Worm (Caenorhabditis elegans) whole organism, late embryonic: ENCODE measurements around the gene gcy-13.

ENCODE experiments used
- ceh-6 ChIP-seq: fragments of 200-800 bp; sonication (Bioruptor generic); optimal IDR thresholded peaks from 2 replicates; lab custom pipeline; 2018; ENCODE audit warnings: mild to moderate bottlenecking, missing genetic modification characterization, missing compliant biosample characterization
- dmd-4 ChIP-seq: sonication (generic microtip); optimal IDR thresholded peaks from 2 replicates; lab custom pipeline; 2016; ENCODE audit warnings: borderline replicate concordance, missing genetic modification characterization, missing compliant biosample characterization
- hlh-13 ChIP-seq: fragments of 200-800 bp; sonication (Bioruptor generic); optimal IDR thresholded peaks from 2 replicates; lab custom pipeline; 2018; ENCODE audit warnings: mild to moderate bottlenecking, missing genetic modification characterization, missing compliant biosample characterization
- hlh-6 ChIP-seq: sonication (generic microtip); optimal IDR thresholded peaks from 2 replicates; lab custom pipeline; 2016; ENCODE audit warnings: missing genotype, missing genetic modification characterization, missing compliant biosample characterization
- nfya-1 ChIP-seq: sonication (generic microtip); optimal IDR thresholded peaks from 2 replicates; lab custom pipeline; 2017; ENCODE audit warnings: missing genetic modification characterization, mild to moderate bottlenecking, missing compliant biosample characterization, antibody characterized with exemption, moderate library complexity
- ref-2 ChIP-seq: sonication (generic microtip); optimal IDR thresholded peaks from 2 replicates; lab custom pipeline; 2016; ENCODE audit warnings: missing genetic modification characterization, missing compliant biosample characterization
- rnt-1 ChIP-seq: sonication (generic microtip); optimal IDR thresholded peaks from 2 replicates; lab custom pipeline; 2016; ENCODE audit warnings: missing genetic modification characterization, missing compliant biosample characterization

- TF ChIP-seq dmd-4 (no peak), ref-2 (no peak), rnt-1 (tag; lab: Kevin White, UChicago) (no peak), hlh-13 (GFP tag; lab: Kevin White, UChicago) (no peak), nfya-1 (tag; lab: Kevin White, UChicago) (no peak), ceh-6 (no peak), hlh-6 (tag; lab: Kevin White, UChicago) (no peak)
These were observed 49.0 kb upstream of the gcy-13 start, which contains the start of gene C54D10.3 for ce11 chrV:12418292-12418691.
